Worm (Caenorhabditis elegans) whole organism, late embryonic: ENCODE measurements around the gene nhr-27.
A peak's percentile ranks its signal among the peaks of the same experiment; 100 is the strongest.

Experiments used
- K09A11.1 ChIP-seq: sonication (generic microtip); optimal IDR thresholded peaks from 2 replicates; lab custom pipeline; 2017; ENCODE audit warnings: antibody characterized with exemption, mild to moderate bottlenecking, missing genetic modification characterization, missing compliant biosample characterization; ENCODE audit not compliant: insufficient read depth
- dmd-4 ChIP-seq: sonication (generic microtip); optimal IDR thresholded peaks from 2 replicates; lab custom pipeline; 2016; ENCODE audit warnings: borderline replicate concordance, missing genetic modification characterization, missing compliant biosample characterization
- elt-2 ChIP-seq: sonication (generic microtip); optimal IDR thresholded peaks from 2 replicates; lab custom pipeline; 2016; ENCODE audit warnings: missing genetic modification reagents, missing genetic modification characterization, missing compliant biosample characterization
- mec-3 ChIP-seq: sonication (generic microtip); optimal IDR thresholded peaks from 2 replicates; lab custom pipeline; 2016; ENCODE audit warnings: borderline replicate concordance, missing genetic modification characterization, missing compliant biosample characterization
- ref-2 ChIP-seq: sonication (generic microtip); optimal IDR thresholded peaks from 2 replicates; lab custom pipeline; 2016; ENCODE audit warnings: missing genetic modification characterization, missing compliant biosample characterization
- rnt-1 ChIP-seq: sonication (generic microtip); optimal IDR thresholded peaks from 2 replicates; lab custom pipeline; 2016; ENCODE audit warnings: missing genetic modification characterization, missing compliant biosample characterization
- zip-5 ChIP-seq: sonication (generic microtip); optimal IDR thresholded peaks from 2 replicates; lab custom pipeline; 2016; ENCODE audit warnings: missing genetic modification characterization, missing compliant biosample characterization

Gene nhr-27

ce11 chrX:12656420-12657033 is 151.6 kb downstream of the nhr-27 start:
- TF ChIP-seq elt-2 (tag; lab: Kevin White, UChicago) (no peak), mec-3 (tag; lab: Kevin White, UChicago) (peak; percentile 14), ref-2 (tag; lab: Kevin White, UChicago) (peak; percentile 0), zip-5 (tag; lab: Kevin White, UChicago) (no peak), dmd-4 (tag; lab: Kevin White, UChicago) (no peak), rnt-1 (tag; lab: Kevin White, UChicago) (no peak), K09A11.1 (no peak)
